Fruit fly (Drosophila melanogaster): ENCODE results near the gene Sarm.

Gene Sarm

DNA sequence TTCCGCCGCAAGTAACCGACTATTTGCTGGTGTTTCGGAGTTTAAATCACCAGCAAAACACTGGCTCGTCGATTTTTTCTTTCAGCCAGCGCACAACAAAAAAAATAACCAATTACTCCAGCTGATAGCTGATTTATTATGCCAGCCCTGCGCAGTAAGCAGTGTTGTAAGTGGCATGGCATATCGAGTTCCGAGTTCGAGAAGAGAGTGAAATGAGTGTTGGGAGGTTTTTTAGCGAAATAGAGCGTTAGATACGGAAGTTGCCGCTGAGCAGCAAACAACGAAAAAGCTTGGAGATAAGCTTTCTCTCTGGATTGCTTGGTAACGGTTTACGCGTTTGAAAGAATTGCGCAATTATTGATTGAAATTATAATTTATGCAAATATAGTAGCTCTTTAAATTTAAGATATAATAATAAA is 28.0 kb downstream of the Sarm start, which contains the start of gene CG7565 (continued):
- TF ChIP-seq CG10147 (GFP tag; optimal IDR thresholded peaks at IDR 0.05): peak; percentile 34
- TF ChIP-seq Optix (GFP tag; IDR thresholded peaks at IDR 0.05): no peak
- no peak for TF ChIP-seq klu (GFP tag; IDR thresholded peaks at IDR 0.05)
- TF ChIP-seq CG10274 (GFP tag; optimal IDR thresholded peaks at IDR 0.05): no peak
- TF ChIP-seq MTF-1 (GFP tag; optimal IDR thresholded peaks at IDR 0.05; ENCODE audit: borderline replicate concordance): peak; percentile 33
- peak; percentile 54 for TF ChIP-seq Bgb (GFP tag; IDR thresholded peaks at IDR 0.05; ENCODE audit: partially characterized antibody)
- no peak for TF ChIP-seq sens-2 (GFP tag; IDR thresholded peaks at IDR 0.05)
- no peak for TF ChIP-seq CG4404 (GFP tag; IDR thresholded peaks at IDR 0.05)
- TF ChIP-seq CG9609 (GFP tag; optimal IDR thresholded peaks at IDR 0.05): peak; percentile 16
- no peak for TF ChIP-seq CG17802 (tag; optimal IDR thresholded peaks at IDR 0.05)
- TF ChIP-seq Xbp1 (GFP tag; optimal IDR thresholded peaks at IDR 0.05): peak; percentile 47
- peak; percentile 51 for TF ChIP-seq Side (GFP tag; optimal IDR thresholded peaks at IDR 0.05)
- no peak for TF ChIP-seq CG15479 (GFP tag; optimal IDR thresholded peaks at IDR 0.05)
- TF ChIP-seq CG18011 (GFP tag; optimal IDR thresholded peaks at IDR 0.05): peak; percentile 25
- TF ChIP-seq Abd-B (GFP tag; optimal IDR thresholded peaks at IDR 0.05): no peak
- TF ChIP-seq Pdp1 (GFP tag; optimal IDR thresholded peaks at IDR 0.05): peak in 1 of 2 experiments; percentile 88
- peak; percentile 16 for TF ChIP-seq chn (GFP tag; optimal IDR thresholded peaks at IDR 0.05)
- TF ChIP-seq CG30431 (GFP tag; optimal IDR thresholded peaks at IDR 0.05): no peak
- TF ChIP-seq Dip3 (GFP tag; optimal IDR thresholded peaks at IDR 0.05): peak; percentile 51
- no peak for TF ChIP-seq Fer2 (tag; optimal IDR thresholded peaks at IDR 0.05)
- peak; percentile 62 for TF ChIP-seq Hand (GFP tag; optimal IDR thresholded peaks at IDR 0.05)
- peak; percentile 33 for TF ChIP-seq CG7786 (GFP tag; optimal IDR thresholded peaks at IDR 0.05)
- TF ChIP-seq CG2889 (GFP tag; IDR thresholded peaks at IDR 0.05): no peak
- no peak for TF ChIP-seq trh (GFP tag; optimal IDR thresholded peaks at IDR 0.05)
- TF ChIP-seq dysf (GFP tag; IDR thresholded peaks at IDR 0.05): no peak
- TF ChIP-seq CG4282 (GFP tag; optimal IDR thresholded peaks at IDR 0.05): peak; percentile 21
- peak; percentile 63 for TF ChIP-seq CG7987 (GFP tag; optimal IDR thresholded peaks at IDR 0.05)
- no peak for TF ChIP-seq repo (GFP tag; optimal IDR thresholded peaks at IDR 0.05)
- no peak for TF ChIP-seq pnt (GFP tag; optimal IDR thresholded peaks at IDR 0.05)
- TF ChIP-seq Bdp1 (GFP tag; optimal IDR thresholded peaks at IDR 0.05): no peak
- TF ChIP-seq zfh1 (GFP tag; IDR thresholded peaks at IDR 0.05): peak; percentile 21; the same call in 1 of the 3 replicates
- TF ChIP-seq CG10979 (tag; optimal IDR thresholded peaks at IDR 0.05): no peak
- TF ChIP-seq tin (GFP tag; optimal IDR thresholded peaks at IDR 0.05): peak; percentile 38
- TF ChIP-seq sd (tag; optimal IDR thresholded peaks at IDR 0.05): peak; percentile 18
- TF ChIP-seq sens (GFP tag): peak; percentile 69
- peak; percentile 50 for TF ChIP-seq CG17385 (GFP tag; optimal IDR thresholded peaks at IDR 0.05)
- peak; percentile 76 for TF ChIP-seq MESR4 (GFP tag; optimal IDR thresholded peaks at IDR 0.05)
- TF ChIP-seq CG14965 (GFP tag; optimal IDR thresholded peaks at IDR 0.05; ENCODE audit: borderline replicate concordance): no peak
- TF ChIP-seq ash1 (GFP tag; optimal IDR thresholded peaks at IDR 0.05): peak; percentile 43
- TF ChIP-seq crp (GFP tag; optimal IDR thresholded peaks at IDR 0.05): peak; percentile 12 to 86
- 0 out of 3 replicates have a peak, but pooled peaks have one; percentile 5 for TF ChIP-seq otp (GFP tag; IDR thresholded peaks at IDR 0.05)
- no peak for TF ChIP-seq chinmo (GFP tag; IDR thresholded peaks at IDR 0.05; ENCODE audit: partially characterized antibody)
- TF ChIP-seq Hmr (GFP tag; optimal IDR thresholded peaks at IDR 0.05): peak; percentile 67
- TF ChIP-seq disco-r (GFP tag; optimal IDR thresholded peaks at IDR 0.05): no peak
- no peak for TF ChIP-seq CG7357 (GFP tag; IDR thresholded peaks at IDR 0.05)
- peak; percentile 23 for TF ChIP-seq phol (tag; optimal IDR thresholded peaks at IDR 0.05)
- TF ChIP-seq btn (GFP tag; optimal IDR thresholded peaks at IDR 0.05): no peak
- TF ChIP-seq CG12219 (GFP tag; optimal IDR thresholded peaks at IDR 0.05): no peak
- TF ChIP-seq danr (GFP tag; IDR thresholded peaks at IDR 0.05): no peak
- no peak for TF ChIP-seq CG15011 (GFP tag; optimal IDR thresholded peaks at IDR 0.05)
- TF ChIP-seq CG2712 (tag; optimal IDR thresholded peaks at IDR 0.05): peak; percentile 12

Measured in whole organism, embryonic.